Fruit fly (Drosophila melanogaster): ENCODE results near the gene CG42780.

CG42780 gene

dm6 chrX:7336121-7336961 lies 4.3 kb upstream of the CG42780 start (continued):
- TF ChIP-seq fu2 (GFP tag; optimal IDR thresholded peaks at IDR 0.05) (peak; percentile 71), CG6272 (GFP tag; IDR thresholded peaks at IDR 0.05) (peak; percentile 77; the same call in 1 of the 2 replicates), CG12659 (GFP tag; optimal IDR thresholded peaks at IDR 0.05) (peak; percentile 91), pzg (GFP tag; optimal IDR thresholded peaks at IDR 0.05) (peak; percentile 1), sr (GFP tag; IDR thresholded peaks at IDR 0.05) (peak; percentile 47; the same call in 1 of the 3 replicates), CG10147 (GFP tag; optimal IDR thresholded peaks at IDR 0.05) (peak; percentile 77), Dp (GFP tag; optimal IDR thresholded peaks at IDR 0.05) (no peak), Sox100B (GFP tag; optimal IDR thresholded peaks at IDR 0.05) (peak; percentile 91), CG15514 (GFP tag; optimal IDR thresholded peaks at IDR 0.05) (peak; percentile 64), Hand (GFP tag; optimal IDR thresholded peaks at IDR 0.05) (peak; percentile 39), CG1647 (GFP tag; optimal IDR thresholded peaks at IDR 0.05) (peak; percentile 83), cato (GFP tag; optimal IDR thresholded peaks at IDR 0.05; ENCODE audit: borderline replicate concordance) (peak; percentile 86), CrebB (tag; optimal IDR thresholded peaks at IDR 0.05) (peak; percentile 85), bigmax (GFP tag; optimal IDR thresholded peaks at IDR 0.05) (no peak), ranshi (GFP tag; IDR thresholded peaks at IDR 0.05) (peak; percentile 76), nom (GFP tag; optimal IDR thresholded peaks at IDR 0.05) (no peak), CG15696 (tag; optimal IDR thresholded peaks at IDR 0.05) (peak; percentile 88), CG9797 (GFP tag; optimal IDR thresholded peaks at IDR 0.05) (peak; percentile 3), cg (GFP tag; optimal IDR thresholded peaks at IDR 0.05) (peak; percentile 88), Max (GFP tag; optimal IDR thresholded peaks at IDR 0.05) (peak; percentile 90), CG4424 (GFP tag; optimal IDR thresholded peaks at IDR 0.05) (peak; percentile 93), NFAT (GFP tag; IDR thresholded peaks at IDR 0.05) (peak; percentile 38; the same call in 1 of the 2 replicates), her (GFP tag; optimal IDR thresholded peaks at IDR 0.05) (peak; percentile 77), CTCF (GFP tag; optimal IDR thresholded peaks at IDR 0.05) (peak; percentile 58), pho (GFP tag; optimal IDR thresholded peaks at IDR 0.05) (peak; percentile 79), jigr1 (GFP tag; IDR thresholded peaks at IDR 0.05) (peak; percentile 78; the same call in 2 of the 3 replicates), da (GFP tag; optimal IDR thresholded peaks at IDR 0.05) (peak; percentile 84), CG10959 (GFP tag; IDR thresholded peaks at IDR 0.05) (peak; percentile 83), Dbx (GFP tag; IDR thresholded peaks at IDR 0.05) (no peak), CG2678 (tag; optimal IDR thresholded peaks at IDR 0.05) (peak; percentile 94), lilli (GFP tag; optimal IDR thresholded peaks at IDR 0.05) (peak; percentile 87), Vsx1 (GFP tag; optimal IDR thresholded peaks at IDR 0.05) (peak; percentile 84), Asciz (GFP tag; optimal IDR thresholded peaks at IDR 0.05) (peak; percentile 93), Antp (GFP tag; optimal IDR thresholded peaks at IDR 0.05) (peak; percentile 92), ind (GFP tag; optimal IDR thresholded peaks at IDR 0.05) (peak; percentile 89), CG5180 (GFP tag; optimal IDR thresholded peaks at IDR 0.05) (peak; percentile 78), gcm2 (GFP tag; optimal IDR thresholded peaks at IDR 0.05) (peak; percentile 83), Doc2 (GFP tag; IDR thresholded peaks at IDR 0.05) (no peak), CG7271 (tag; optimal IDR thresholded peaks at IDR 0.05) (peak; percentile 52), CG18599 (GFP tag; optimal IDR thresholded peaks at IDR 0.05) (peak; percentile 90), ERR (GFP tag; optimal IDR thresholded peaks at IDR 0.05) (peak; percentile 77), gsb (GFP tag; IDR thresholded peaks at IDR 0.05) (peak; percentile 52), Dref (GFP tag; IDR thresholded peaks at IDR 0.05) (no peak), dm (GFP tag; optimal IDR thresholded peaks at IDR 0.05) (peak; percentile 87), twi (tag; optimal IDR thresholded peaks at IDR 0.05) (peak; percentile 85), Nf-YA (GFP tag; IDR thresholded peaks at IDR 0.05) (peak; percentile 81), Sox102F (GFP tag; optimal IDR thresholded peaks at IDR 0.05) (peak; percentile 95), PHDP (tag; optimal IDR thresholded peaks at IDR 0.05) (peak; percentile 93), repo (GFP tag; optimal IDR thresholded peaks at IDR 0.05) (peak; percentile 85)
